Comparison of ENCODE assay signal across 4 fruit fly cellular contexts in the genomic region with DNA sequence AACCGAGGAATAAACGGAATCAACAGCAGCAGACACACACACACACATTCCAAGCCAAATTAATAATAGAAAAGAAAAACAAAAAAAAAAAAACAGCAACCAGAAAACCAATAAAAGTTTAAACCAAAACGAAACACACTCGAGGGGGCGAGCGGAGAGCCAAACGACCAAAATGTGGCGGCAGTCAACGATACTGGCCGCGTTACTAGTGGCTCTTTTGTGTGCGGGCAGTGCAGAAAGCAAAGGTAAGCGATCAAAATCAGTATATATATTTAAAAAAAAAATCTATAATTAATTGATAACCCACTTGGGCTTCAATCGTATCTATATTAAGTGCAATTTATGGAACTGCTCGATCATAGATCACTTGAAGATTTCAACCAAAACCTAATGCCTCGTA.
TF ChIP-seq lines count a peak whose summit lies in the region.

No protein-coding gene starts in this region.

- no peak for TF ChIP-seq CTCF in whole organism, embryonic (GFP tag; optimal IDR thresholded peaks at IDR 0.05; lab: Kevin White, UChicago)

TF ChIP-seq in whole organism, adult, 20 proteins besides CTCF, POLR2A, EP300 and RAD21:
- TF ChIP-seq kay (GFP tag; lab: Kevin White, UChicago; ENCODE audit: borderline replicate concordance) (peak; percentile 75), Mnt (GFP tag; optimal IDR thresholded peaks at IDR 0.05; lab: Kevin White, UChicago) (no peak)

TF ChIP-seq in whole organism, embryonic, 481 proteins besides CTCF, POLR2A, EP300 and RAD21 (continues in another document):
- TF ChIP-seq CG7372 (GFP tag; IDR thresholded peaks at IDR 0.05; lab: Robert Waterston, UW) (no peak), CG13624 (GFP tag; optimal IDR thresholded peaks at IDR 0.05; lab: Kevin White, UChicago) (no peak), wor (GFP tag; IDR thresholded peaks at IDR 0.05; lab: Robert Waterston, UW) (no peak), Hr3 (GFP tag; optimal IDR thresholded peaks at IDR 0.05; lab: Kevin White, UChicago) (no peak), CG13424 (tag; optimal IDR thresholded peaks at IDR 0.05; lab: Kevin White, UChicago) (no peak), Abd-B (GFP tag; optimal IDR thresholded peaks at IDR 0.05; lab: Kevin White, UChicago) (no peak), pfk (GFP tag; optimal IDR thresholded peaks at IDR 0.05; lab: Kevin White, UChicago) (no peak), CG9932 (GFP tag; IDR thresholded peaks at IDR 0.05; lab: Robert Waterston, UW) (peak; percentile 28; the same call in 1 of the 2 replicates), eve (GFP tag; optimal IDR thresholded peaks at IDR 0.05; lab: Kevin White, UChicago) (no peak), abd-A (tag; optimal IDR thresholded peaks at IDR 0.05; lab: Kevin White, UChicago) (no peak), gem (tag; optimal IDR thresholded peaks at IDR 0.05; lab: Kevin White, UChicago) (peak; percentile 2), NFAT (GFP tag; IDR thresholded peaks at IDR 0.05; lab: Robert Waterston, UW) (no peak), CG1792 (GFP tag; optimal IDR thresholded peaks at IDR 0.05; lab: Kevin White, UChicago) (no peak), Gsc (GFP tag; IDR thresholded peaks at IDR 0.05; lab: Robert Waterston, UW) (no peak), CG12299 (tag; optimal IDR thresholded peaks at IDR 0.05; lab: Kevin White, UChicago) (no peak), Gug (GFP tag; IDR thresholded peaks at IDR 0.05; lab: Robert Waterston, UW) (no peak; the same call in 3 of the 4 replicates), CG33557 (GFP tag; optimal IDR thresholded peaks at IDR 0.05; lab: Kevin White, UChicago) (no peak), Oaz (GFP tag; IDR thresholded peaks at IDR 0.05; lab: Robert Waterston, UW) (no peak), sens (GFP tag; lab: Kevin White, UChicago) (peak; percentile 70), slbo (GFP tag; IDR thresholded peaks at IDR 0.05; lab: Robert Waterston, UW) (peak; percentile 33; the same call in 1 of the 2 replicates), CG8388 (GFP tag; optimal IDR thresholded peaks at IDR 0.05; lab: Kevin White, UChicago) (no peak), Antp (GFP tag; optimal IDR thresholded peaks at IDR 0.05; lab: Kevin White, UChicago) (no peak), Elba2 (GFP tag; optimal IDR thresholded peaks at IDR 0.05; lab: Kevin White, UChicago) (no peak), stwl (tag; optimal IDR thresholded peaks at IDR 0.05; lab: Kevin White, UChicago) (no peak), CG14860 (GFP tag; IDR thresholded peaks at IDR 0.05; lab: Robert Waterston, UW; ENCODE audit: partially characterized antibody) (no peak), schlank (tag; optimal IDR thresholded peaks at IDR 0.05; lab: Kevin White, UChicago) (no peak), CG8765 (GFP tag; IDR thresholded peaks at IDR 0.05; lab: Robert Waterston, UW) (no peak), kah (GFP tag; optimal IDR thresholded peaks at IDR 0.05; lab: Kevin White, UChicago) (no peak), C15 (GFP tag; IDR thresholded peaks at IDR 0.05; lab: Robert Waterston, UW) (no peak)

TF ChIP-seq in whole organism, prepupa, 60 proteins besides CTCF, POLR2A, EP300 and RAD21:
- no peak for TF ChIP-seq CG8119 (GFP tag; IDR thresholded peaks at IDR 0.05; lab: Robert Waterston, UW)
- 0 out of 3 replicates have a peak, but pooled peaks have one; percentile 25 for TF ChIP-seq eg (GFP tag; IDR thresholded peaks at IDR 0.05; lab: Robert Waterston, UW)
- TF ChIP-seq Blimp-1 (GFP tag; optimal IDR thresholded peaks at IDR 0.05; lab: Kevin White, UChicago): no peak
- TF ChIP-seq CG6792 (GFP tag; optimal IDR thresholded peaks at IDR 0.05; lab: Kevin White, UChicago): no peak
- TF ChIP-seq topi (GFP tag; optimal IDR thresholded peaks at IDR 0.05; lab: Kevin White, UChicago): no peak

TF ChIP-seq in whole organism, pupa, 21 proteins besides CTCF, POLR2A, EP300 and RAD21:
- TF ChIP-seq Ets98B (GFP tag; IDR thresholded peaks at IDR 0.05; lab: Robert Waterston, UW) (peak; percentile 13; the same call in 1 of the 2 replicates), CG14655 (GFP tag; optimal IDR thresholded peaks at IDR 0.05; lab: Kevin White, UChicago) (no peak)
TF ChIP-seq in whole organism, pupa: peak in this region for 1.
